Fruit fly (Drosophila melanogaster) whole organism, embryonic: ENCODE results near the gene CG43089.

Source experiments
- CG11085 ChIP-seq: fragments of 200-800 bp; sonication (Bioruptor generic); IDR thresholded peaks from 2 replicates; pipeline ENCODE4 v1.3.6; 2022; ENCODE audit warnings: missing biosample characterization, missing genetic modification characterization
- CG3407 ChIP-seq: fragments of 200-800 bp; sonication (Bioruptor generic); optimal IDR thresholded peaks from 2 replicates; lab custom pipeline; 2018; ENCODE audit warnings: missing biosample characterization, mild to moderate bottlenecking, missing genetic modification characterization
- CG5245 ChIP-seq: fragments of 200-800 bp; sonication (Bioruptor generic); optimal IDR thresholded peaks from 3 replicates; lab custom pipeline; 2016; ENCODE audit warnings: missing biosample characterization, missing genetic modification characterization
- Dll ChIP-seq: fragments of 200-800 bp; sonication (Bioruptor generic); IDR thresholded peaks from 4 replicates; pipeline ENCODE4 v1.3.6; 2022; ENCODE audit warnings: missing biosample characterization, missing genetic modification characterization; ENCODE audit not compliant: partially characterized antibody
- fd102C ChIP-seq: fragments of 200-800 bp; sonication (Bioruptor generic); optimal IDR thresholded peaks from 2 replicates; lab custom pipeline; 2018; ENCODE audit warnings: missing biosample characterization, mild to moderate bottlenecking, missing genetic modification characterization, moderate library complexity
- insv ChIP-seq, 2 experiments: fragments of 200-800 bp; sonication (Bioruptor generic); optimal IDR thresholded peaks; 3 replicates each; lab custom pipeline; 2016 to 2018; ENCODE audit warnings: missing biosample characterization in 2 of 2, missing genetic modification characterization in 2 of 2

DNA sequence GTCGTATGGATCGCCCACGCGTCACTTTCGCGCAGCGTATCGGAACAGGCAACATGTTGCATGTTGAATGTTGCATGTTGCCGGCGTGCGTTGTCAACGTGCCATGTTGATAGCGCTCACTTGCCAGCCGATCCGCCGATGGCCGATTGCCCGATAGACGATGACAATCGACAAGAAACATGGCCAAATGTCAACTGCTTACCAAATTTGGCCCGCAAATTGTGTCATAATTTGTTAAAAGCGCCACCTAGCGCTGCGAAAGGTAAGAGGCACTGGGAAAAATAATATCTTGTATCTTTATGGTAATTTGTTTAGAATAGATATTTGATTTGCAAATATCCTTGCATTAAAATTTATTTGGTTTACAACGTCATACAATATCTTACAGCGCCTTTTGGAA lies 11.3 kb upstream of the CG43089 start:
- TF ChIP-seq CG5245 (GFP tag; lab: Kevin White, UChicago): no peak
- no peak for TF ChIP-seq CG3407 (GFP tag; lab: Kevin White, UChicago)
- TF ChIP-seq CG11085 (GFP tag; lab: Robert Waterston, UW): no peak
- TF ChIP-seq Dll (GFP tag; lab: Robert Waterston, UW): no peak
- no peak for TF ChIP-seq fd102C (GFP tag; lab: Kevin White, UChicago)
- no peak for TF ChIP-seq insv (GFP tag; optimal IDR thresholded peaks at IDR 0.05; lab: Kevin White, UChicago)
